Worm (Caenorhabditis elegans) whole organism, L4/young adult: ENCODE measurements around the gene pgp-6.

ENCODE experiments used
- W03F9.2 ChIP-seq: fragments of 150-350 bp; optimal IDR thresholded peaks from 2 replicates; lab custom pipeline; 2014; ENCODE audit warnings: missing biosample characterization, missing genetic modification characterization
- dao-5 ChIP-seq: sonication (generic microtip); optimal IDR thresholded peaks from 2 replicates; lab custom pipeline; 2016; ENCODE audit warnings: missing genotype, missing genetic modification characterization, moderate library complexity, missing compliant biosample characterization

DNA sequence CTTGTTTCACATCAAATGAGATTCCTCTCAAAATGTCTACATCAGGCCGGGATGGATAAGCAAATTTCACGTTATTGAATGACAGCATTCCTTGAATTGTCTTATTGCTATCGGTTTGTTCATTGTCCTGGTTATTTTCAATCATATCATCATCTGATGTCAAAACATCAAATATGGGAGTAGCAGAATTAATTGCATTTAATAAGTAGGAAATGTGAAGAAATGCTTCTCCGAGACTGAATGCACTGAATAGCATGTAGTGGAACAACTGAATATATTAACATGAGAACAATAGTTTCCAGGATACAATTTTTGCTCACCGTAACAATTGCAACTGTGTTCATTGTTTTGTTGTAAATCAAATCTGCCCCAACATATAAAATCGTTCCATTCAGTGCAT, 14.6 kb downstream of the pgp-6 start:
- no peak for TF ChIP-seq W03F9.2
- TF ChIP-seq dao-5 (tag; lab: Kevin White, UChicago) = no peak
